Fruit fly (Drosophila melanogaster): Measurements from ENCODE around the gene CG32808.

CG32808 gene

dm6 chrX:1512753-1513226 is 43.2 kb upstream of the CG32808 start, which contains the start of gene CG14795:
Gene CG14795, minus strand, starts transcription at chrX:1512803.
- TF ChIP-seq Dif (GFP tag; optimal IDR thresholded peaks at IDR 0.05; ENCODE audit: partially characterized antibody) (peak; percentile 93), Myc (optimal IDR thresholded peaks at IDR 0.05) (peak; percentile 63), Jra (GFP tag; optimal IDR thresholded peaks at IDR 0.05) (no peak), dmrt93B (GFP tag; optimal IDR thresholded peaks at IDR 0.05) (no peak), dsf (GFP tag; optimal IDR thresholded peaks at IDR 0.05; ENCODE audit: borderline replicate concordance) (no peak), br (GFP tag; optimal IDR thresholded peaks at IDR 0.05) (no peak), usp (GFP tag; optimal IDR thresholded peaks at IDR 0.05) (no peak), h (GFP tag; optimal IDR thresholded peaks at IDR 0.05) (peak; percentile 21), foxo (GFP tag; optimal IDR thresholded peaks at IDR 0.05) (no peak), fru (GFP tag; optimal IDR thresholded peaks at IDR 0.05) (no peak), Sp1 (GFP tag; optimal IDR thresholded peaks at IDR 0.05) (peak; percentile 4), rgr (GFP tag; optimal IDR thresholded peaks at IDR 0.05) (peak; percentile 0), CrebA (GFP tag; optimal IDR thresholded peaks at IDR 0.05; ENCODE audit: borderline replicate concordance) (no peak), Hnf4 (GFP tag; optimal IDR thresholded peaks at IDR 0.05) (no peak), jim (GFP tag; optimal IDR thresholded peaks at IDR 0.05) (no peak), Mio (GFP tag; optimal IDR thresholded peaks at IDR 0.05) (no peak), Hr83 (GFP tag; optimal IDR thresholded peaks at IDR 0.05; ENCODE audit: poor library complexity, severe bottlenecking) (no peak), Vsx2 (GFP tag; optimal IDR thresholded peaks at IDR 0.05; ENCODE audit: partially characterized antibody) (peak; percentile 98), Abd-B (GFP tag; optimal IDR thresholded peaks at IDR 0.05) (no peak), brk (GFP tag; optimal IDR thresholded peaks at IDR 0.05) (no peak), GATAd (GFP tag; optimal IDR thresholded peaks at IDR 0.05) (no peak), tai (GFP tag; optimal IDR thresholded peaks at IDR 0.05) (no peak), sv (GFP tag; optimal IDR thresholded peaks at IDR 0.05) (no peak), CG9705 (GFP tag; optimal IDR thresholded peaks at IDR 0.05) (no peak), psq (GFP tag; optimal IDR thresholded peaks at IDR 0.05) (no peak), OdsH (GFP tag; optimal IDR thresholded peaks at IDR 0.05) (no peak), woc (GFP tag; optimal IDR thresholded peaks at IDR 0.05) (no peak), lola (GFP tag; optimal IDR thresholded peaks at IDR 0.05) (no peak), Rel (GFP tag; optimal IDR thresholded peaks at IDR 0.05) (no peak), Rel (tag; optimal IDR thresholded peaks at IDR 0.05) (peak; percentile 12), CG32264 (GFP tag; optimal IDR thresholded peaks at IDR 0.05) (no peak), dl (GFP tag; optimal IDR thresholded peaks at IDR 0.05; ENCODE audit: insufficient read depth in 1 of 2, partially characterized antibody in 2 of 2) (peak; percentile 32 to 76), HLH106 (tag; optimal IDR thresholded peaks at IDR 0.05) (peak; percentile 22), Hr78 (GFP tag; optimal IDR thresholded peaks at IDR 0.05) (no peak), N (GFP tag; optimal IDR thresholded peaks at IDR 0.05) (no peak), Dfd (GFP tag; optimal IDR thresholded peaks at IDR 0.05) (no peak), ey (GFP tag; optimal IDR thresholded peaks at IDR 0.05) (no peak), pan (optimal IDR thresholded peaks at IDR 0.05) (no peak), sage (GFP tag; optimal IDR thresholded peaks at IDR 0.05) (no peak)

- TF ChIP-seq Hr83 (GFP tag; optimal IDR thresholded peaks at IDR 0.05; ENCODE audit: poor library complexity, severe bottlenecking) (no peak), brk (GFP tag; optimal IDR thresholded peaks at IDR 0.05) (no peak), ey (GFP tag; optimal IDR thresholded peaks at IDR 0.05) (no peak), CG32264 (GFP tag; optimal IDR thresholded peaks at IDR 0.05) (no peak), Vsx2 (GFP tag; optimal IDR thresholded peaks at IDR 0.05; ENCODE audit: partially characterized antibody) (no peak), jim (GFP tag; optimal IDR thresholded peaks at IDR 0.05) (no peak), h (GFP tag; optimal IDR thresholded peaks at IDR 0.05) (no peak)
Measured at dm6 chrX:1508241-1508823, 38.7 kb upstream of the CG32808 start.

- TF ChIP-seq usp (GFP tag; optimal IDR thresholded peaks at IDR 0.05) = no peak
- no peak for TF ChIP-seq foxo (GFP tag; optimal IDR thresholded peaks at IDR 0.05)
- TF ChIP-seq HLH106 (tag; optimal IDR thresholded peaks at IDR 0.05) = no peak
- TF ChIP-seq Hr83 (GFP tag; optimal IDR thresholded peaks at IDR 0.05; ENCODE audit: poor library complexity, severe bottlenecking) = no peak
- TF ChIP-seq Hr78 (GFP tag; optimal IDR thresholded peaks at IDR 0.05) = no peak
- no peak for TF ChIP-seq pan (optimal IDR thresholded peaks at IDR 0.05)
- TF ChIP-seq Myc (optimal IDR thresholded peaks at IDR 0.05) = no peak
Measured at dm6 chrX:1507751-1508150, 38.1 kb upstream of the CG32808 start, which contains the start of gene Nmdar2. Gene Nmdar2, minus strand, starts transcription at chrX:1507809.

Data from whole organism, wandering third instar larva.